Worm (Caenorhabditis elegans) whole organism, L2 larva: ENCODE measurements around the gene cyp-43A1.

Source experiments
- C34F6.9 ChIP-seq: fragments of 150-350 bp; optimal IDR thresholded peaks from 2 replicates; lab custom pipeline; 2014; ENCODE audit warnings: missing biosample characterization, missing genetic modification characterization
- R02D3.7 ChIP-seq: fragments of 150-350 bp; optimal IDR thresholded peaks from 2 replicates; lab custom pipeline; 2014; ENCODE audit warnings: missing biosample characterization, missing genetic modification characterization
- Y55F3AM.14 ChIP-seq: fragments of 200-800 bp; sonication (Bioruptor generic); optimal IDR thresholded peaks from 2 replicates; lab custom pipeline; 2018; ENCODE audit warnings: mild to moderate bottlenecking, missing genetic modification characterization, missing compliant biosample characterization
- ZK546.5 ChIP-seq: sonication (generic microtip); optimal IDR thresholded peaks from 2 replicates; lab custom pipeline; 2017; ENCODE audit warnings: missing biosample characterization, missing genetic modification characterization
- alr-1 ChIP-seq: fragments of 150-350 bp; optimal IDR thresholded peaks from 2 replicates; lab custom pipeline; 2014; ENCODE audit warnings: missing biosample characterization, missing genetic modification characterization
- blmp-1 ChIP-seq: sonication (generic microtip); optimal IDR thresholded peaks from 2 replicates; lab custom pipeline; 2017; ENCODE audit warnings: missing genetic modification characterization, mild to moderate bottlenecking, missing compliant biosample characterization, antibody characterized with exemption, moderate library complexity; ENCODE audit not compliant: insufficient read depth
- dmd-4 ChIP-seq: sonication (generic microtip); optimal IDR thresholded peaks from 2 replicates; lab custom pipeline; 2017; ENCODE audit warnings: missing biosample characterization, missing genetic modification characterization
- gmeb-1 ChIP-seq: fragments of 150-350 bp; optimal IDR thresholded peaks from 2 replicates; lab custom pipeline; 2014; ENCODE audit warnings: missing biosample characterization, missing genetic modification characterization
- mdl-1 ChIP-seq, 2 experiments: fragments of 150-350 bp in 1 of 2; sonication (generic microtip) in 1 of 2; optimal IDR thresholded peaks; 2 replicates each; lab custom pipeline; 2017; ENCODE audit warnings: missing biosample characterization in 2 of 2, missing genetic modification characterization in 2 of 2
- nhr-10 ChIP-seq: sonication (generic microtip); optimal IDR thresholded peaks from 2 replicates; lab custom pipeline; 2017; ENCODE audit warnings: missing biosample characterization, missing genetic modification characterization
- nhr-25 ChIP-seq: fragments of 150-350 bp; sonication (generic microtip); optimal IDR thresholded peaks from 3 replicates; lab custom pipeline; 2014; ENCODE audit warnings: missing biosample characterization, missing genetic modification characterization
- unc-55 ChIP-seq: fragments of 150-350 bp; sonication (generic microtip); optimal IDR thresholded peaks from 3 replicates; lab custom pipeline; 2014; ENCODE audit warnings: missing biosample characterization, missing genetic modification reagents, missing genetic modification characterization

The cyp-43A1 gene

ce11 chrX:5763904-5764303 lies 49.6 kb downstream of the cyp-43A1 start (continued):
- TF ChIP-seq nhr-10 (tag; lab: Kevin White, UChicago) (no peak), gmeb-1 (tag; lab: Kevin White, UChicago) (no peak), blmp-1 (peak; percentile 2), alr-1 (tag; lab: Kevin White, UChicago) (no peak), C34F6.9 (peak; percentile 58), ZK546.5 (no peak), dmd-4 (tag; lab: Kevin White, UChicago) (no peak), unc-55 (GFP tag; lab: Kevin White, UChicago) (peak; percentile 14), R02D3.7 (tag; lab: Kevin White, UChicago) (no peak), Y55F3AM.14 (GFP tag; lab: Kevin White, UChicago) (no peak)

- TF ChIP-seq blmp-1 = no peak
- TF ChIP-seq nhr-25 = peak; percentile 7
- no peak for TF ChIP-seq mdl-1 (tag; optimal IDR thresholded peaks at IDR 0.05; lab: Kevin White, UChicago)
- peak; percentile 53 for TF ChIP-seq unc-55 (GFP tag; lab: Kevin White, UChicago)
- TF ChIP-seq C34F6.9 = peak; percentile 24
These were observed 50.4 kb downstream of the cyp-43A1 start for ce11 chrX:5764739-5765138.
